Fruit fly (Drosophila melanogaster): ENCODE measurements around the gene kst.

The kst gene

DNA sequence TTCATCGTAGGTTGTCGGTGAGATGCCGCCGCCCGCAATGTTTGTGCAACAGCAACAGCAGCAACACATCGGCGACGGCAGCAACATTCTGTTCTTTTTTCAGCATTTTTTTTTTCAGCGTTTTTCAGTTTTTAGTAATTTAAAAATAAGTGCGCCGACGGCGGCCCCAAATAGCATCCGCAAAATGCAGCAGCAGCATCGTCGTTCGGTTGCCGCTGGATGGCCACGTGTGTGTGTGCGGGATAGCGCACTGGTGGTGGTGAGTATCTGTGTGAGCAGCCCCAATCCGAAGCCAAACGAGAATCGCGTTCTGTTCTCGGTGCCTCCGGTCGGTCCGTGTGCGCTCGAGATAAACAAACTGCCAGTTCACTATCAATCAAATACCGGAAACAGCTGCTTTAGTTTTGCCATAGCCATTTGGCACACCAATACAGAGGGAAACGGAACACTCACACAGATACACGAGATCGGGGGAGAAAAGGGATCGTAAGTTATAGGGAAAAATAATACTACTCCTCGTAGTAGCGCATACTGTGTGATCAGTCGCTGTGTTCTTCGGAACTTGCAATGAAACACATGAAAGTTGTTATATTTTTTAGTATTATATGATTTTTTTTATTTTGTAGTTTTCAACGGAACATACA, 64.0 kb downstream of the kst start (continued):
- no peak for TF ChIP-seq pdm3 (GFP tag; optimal IDR thresholded peaks at IDR 0.05)
- peak; percentile 11 to 38 for TF ChIP-seq ss (GFP tag; optimal IDR thresholded peaks at IDR 0.05)
- TF ChIP-seq cyc (GFP tag; optimal IDR thresholded peaks at IDR 0.05) = no peak
- peak; percentile 63 for TF ChIP-seq CG6163 (GFP tag; IDR thresholded peaks at IDR 0.05)
- TF ChIP-seq CG10631 (GFP tag; optimal IDR thresholded peaks at IDR 0.05) = no peak
- TF ChIP-seq CG7368 (GFP tag; optimal IDR thresholded peaks at IDR 0.05) = no peak
- no peak for TF ChIP-seq Sox14 (GFP tag; optimal IDR thresholded peaks at IDR 0.05)
- TF ChIP-seq spab (GFP tag; optimal IDR thresholded peaks at IDR 0.05) = no peak
- peak; percentile 32 for TF ChIP-seq CG15336 (GFP tag; IDR thresholded peaks at IDR 0.05)
- no peak for TF ChIP-seq acj6 (GFP tag; optimal IDR thresholded peaks at IDR 0.05)
- TF ChIP-seq Sox15 (GFP tag; optimal IDR thresholded peaks at IDR 0.05) = no peak
- TF ChIP-seq Eip78C (GFP tag) = peak; percentile 47
- TF ChIP-seq fd85E (GFP tag; optimal IDR thresholded peaks at IDR 0.05) = peak; percentile 8
- peak; percentile 68 for TF ChIP-seq CG8119 (GFP tag; IDR thresholded peaks at IDR 0.05)
- no peak for TF ChIP-seq Met (GFP tag; optimal IDR thresholded peaks at IDR 0.05)
- peak; percentile 6 for TF ChIP-seq CG3919 (GFP tag; optimal IDR thresholded peaks at IDR 0.05)
- TF ChIP-seq CG1621 (tag; optimal IDR thresholded peaks at IDR 0.05) = no peak
- no peak for TF ChIP-seq CG3032 (tag; optimal IDR thresholded peaks at IDR 0.05)
- TF ChIP-seq Hr39 (GFP tag; optimal IDR thresholded peaks at IDR 0.05) = no peak
- TF ChIP-seq topi (GFP tag; optimal IDR thresholded peaks at IDR 0.05) = no peak
- TF ChIP-seq Blimp-1 (GFP tag; optimal IDR thresholded peaks at IDR 0.05) = no peak
- TF ChIP-seq CG6808 (GFP tag; optimal IDR thresholded peaks at IDR 0.05) = peak; percentile 31
- no peak for TF ChIP-seq Eip93F (GFP tag; optimal IDR thresholded peaks at IDR 0.05)
- no peak for TF ChIP-seq CG11902 (GFP tag; optimal IDR thresholded peaks at IDR 0.05)
- no peak for TF ChIP-seq CG32006 (GFP tag; optimal IDR thresholded peaks at IDR 0.05)
- no peak for TF ChIP-seq CG6854 (GFP tag; optimal IDR thresholded peaks at IDR 0.05)
- no peak for TF ChIP-seq CG10669 (GFP tag; optimal IDR thresholded peaks at IDR 0.05)

DNA sequence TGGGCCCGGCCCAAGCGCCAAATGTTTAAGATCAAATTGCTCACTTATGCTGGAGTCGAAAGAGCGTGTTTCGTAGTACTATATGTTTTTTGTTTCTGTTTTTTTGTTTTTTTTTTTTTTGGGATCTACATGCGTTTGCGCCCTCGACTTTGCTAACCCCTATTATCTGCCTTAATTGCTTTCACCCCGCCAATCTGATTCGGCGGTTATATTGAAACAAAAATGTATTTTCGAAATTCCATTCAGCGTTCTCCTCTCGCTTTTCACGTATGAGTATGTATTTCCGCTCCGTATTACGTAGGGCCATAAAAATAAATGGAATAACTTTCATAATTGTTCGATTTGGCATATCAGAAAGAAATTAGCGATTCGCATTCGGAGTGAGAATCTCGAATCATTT, 68.9 kb downstream of the kst start:
- no peak for TF ChIP-seq CG8632 (GFP tag; optimal IDR thresholded peaks at IDR 0.05)
- TF ChIP-seq svp (GFP tag) = peak; percentile 97
- no peak for TF ChIP-seq CG9139 (GFP tag; optimal IDR thresholded peaks at IDR 0.05)
- TF ChIP-seq salr (GFP tag; optimal IDR thresholded peaks at IDR 0.05) = no peak
- TF ChIP-seq spab (GFP tag; optimal IDR thresholded peaks at IDR 0.05) = no peak
- no peak for TF ChIP-seq ss (GFP tag; optimal IDR thresholded peaks at IDR 0.05)
- TF ChIP-seq fd59A (GFP tag; optimal IDR thresholded peaks at IDR 0.05) = no peak
- no peak for TF ChIP-seq CG6276 (GFP tag; optimal IDR thresholded peaks at IDR 0.05)
- TF ChIP-seq vri (GFP tag; optimal IDR thresholded peaks at IDR 0.05) = peak; percentile 29
- no peak for TF ChIP-seq Sox14 (GFP tag; optimal IDR thresholded peaks at IDR 0.05)

DNA sequence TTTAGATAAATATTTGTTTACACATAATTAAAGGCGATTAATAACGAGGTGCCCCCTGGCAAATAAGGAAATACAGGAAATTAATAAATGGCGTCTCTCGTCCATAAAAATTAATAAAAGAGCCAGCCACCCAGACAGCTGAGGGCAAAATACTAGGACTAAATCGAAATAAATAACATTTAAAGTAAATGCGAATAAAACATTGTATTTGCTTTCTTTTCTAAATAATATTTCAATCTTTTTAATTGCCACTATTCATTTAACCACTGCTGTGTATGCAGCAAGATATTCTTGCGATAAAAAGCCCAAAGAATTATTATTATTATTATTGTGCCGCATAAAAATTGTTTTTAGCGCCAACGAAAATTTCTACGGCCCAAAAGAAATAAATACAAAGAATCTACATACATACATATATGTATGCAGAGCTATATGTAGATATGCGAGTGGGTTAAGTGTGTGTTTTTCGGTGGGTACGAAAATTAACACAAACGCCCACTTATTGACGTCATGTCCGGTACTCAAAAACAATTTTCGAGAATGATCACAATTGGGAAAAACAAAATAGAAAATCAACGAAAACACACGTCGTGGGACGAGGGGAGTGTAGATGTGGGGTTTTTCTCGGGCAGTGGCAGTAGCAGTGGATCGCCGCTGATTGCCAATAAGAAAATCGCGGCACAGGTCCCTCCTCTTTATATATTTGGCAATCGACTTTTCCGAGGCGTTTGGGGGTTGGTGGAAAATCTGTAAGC, 69.8 kb downstream of the kst start:
- TF ChIP-seq ss (GFP tag; optimal IDR thresholded peaks at IDR 0.05) (no peak), pdm3 (GFP tag; optimal IDR thresholded peaks at IDR 0.05) (peak; percentile 0), CG6808 (GFP tag; optimal IDR thresholded peaks at IDR 0.05) (no peak), acj6 (GFP tag; optimal IDR thresholded peaks at IDR 0.05) (peak; percentile 9), Eip78C (GFP tag) (peak; percentile 54), CG6792 (GFP tag; optimal IDR thresholded peaks at IDR 0.05) (no peak), CG10669 (GFP tag; optimal IDR thresholded peaks at IDR 0.05) (no peak), CG8632 (GFP tag; optimal IDR thresholded peaks at IDR 0.05) (no peak), Hr39 (GFP tag; optimal IDR thresholded peaks at IDR 0.05) (peak; percentile 29), cyc (GFP tag; optimal IDR thresholded peaks at IDR 0.05) (peak; percentile 15), CG31627 (GFP tag; optimal IDR thresholded peaks at IDR 0.05) (peak; percentile 34), Met (GFP tag; optimal IDR thresholded peaks at IDR 0.05) (peak; percentile 29), esn (GFP tag; optimal IDR thresholded peaks at IDR 0.05) (peak; percentile 24), lz (GFP tag; optimal IDR thresholded peaks at IDR 0.05) (peak; percentile 34), CG10631 (GFP tag; optimal IDR thresholded peaks at IDR 0.05) (no peak), achi (GFP tag; optimal IDR thresholded peaks at IDR 0.05) (no peak), CG9139 (GFP tag; optimal IDR thresholded peaks at IDR 0.05) (no peak), topi (GFP tag; optimal IDR thresholded peaks at IDR 0.05) (peak; percentile 21), Ets21C (GFP tag; optimal IDR thresholded peaks at IDR 0.05) (peak; percentile 1), CG8319 (GFP tag; optimal IDR thresholded peaks at IDR 0.05) (no peak), CG3032 (tag; optimal IDR thresholded peaks at IDR 0.05) (no peak), CG11294 (GFP tag; IDR thresholded peaks at IDR 0.05) (no peak), CG11762 (GFP tag; optimal IDR thresholded peaks at IDR 0.05; ENCODE audit: insufficient read depth) (no peak), svp (GFP tag) (peak; percentile 56), Eip75B (GFP tag; optimal IDR thresholded peaks at IDR 0.05) (no peak), Smox (GFP tag; optimal IDR thresholded peaks at IDR 0.05) (no peak)

All from whole organism, prepupa.